Fruit fly (Drosophila melanogaster) whole organism, prepupa: ENCODE measurements around the gene CG15814.

Experiments used
- CG16779 ChIP-seq: fragments of 200-800 bp; sonication (Bioruptor generic); optimal IDR thresholded peaks from 3 replicates; lab custom pipeline; 2017; ENCODE audit warnings: missing biosample characterization, mild to moderate bottlenecking, missing genetic modification characterization
- Eip75B ChIP-seq: fragments of 200-800 bp; sonication (Bioruptor generic); optimal IDR thresholded peaks from 3 replicates; lab custom pipeline; 2016; ENCODE audit warnings: missing biosample characterization, missing genetic modification characterization
- Sox102F ChIP-seq: fragments of 200-800 bp; sonication (Bioruptor generic); optimal IDR thresholded peaks from 2 replicates; lab custom pipeline; 2016; ENCODE audit warnings: missing biosample characterization, mild to moderate bottlenecking, missing genetic modification characterization

dm6 chrX:17841923-17842322 is 8.2 kb downstream of the CG15814 start, which contains the start of gene Taf9:
- TF ChIP-seq CG16779 (tag; lab: Kevin White, UChicago), result no peak
- no peak for TF ChIP-seq Sox102F
- TF ChIP-seq Eip75B, result no peak
